Fruit fly (Drosophila melanogaster) Kc167 (cell line): ENCODE results near the gene CG18788.

Experiments
- Myc ChIP-seq: fragments of >200 bp; optimal IDR thresholded peaks from 2 replicates; lab custom pipeline; 2017; ENCODE audit warnings: missing external identifiers
- h ChIP-seq: fragments of >200 bp; optimal IDR thresholded peaks from 3 replicates; lab custom pipeline; 2018; ENCODE audit warnings: missing external identifiers
- ttk ChIP-seq: sonication (Bioruptor generic); optimal IDR thresholded peaks from 2 replicates; lab custom pipeline; 2017; ENCODE audit warnings: missing external identifiers

- TF ChIP-seq Myc (no peak), ttk (lab: Kevin White, UChicago) (no peak), h (lab: Kevin White, UChicago) (no peak)
Measured at dm6 chr2L:12005436-12006396, 28.3 kb upstream of the CG18788 start.
